Worm (Caenorhabditis elegans): Measurements from ENCODE around the gene H13N06.2.

Gene H13N06.2

DNA sequence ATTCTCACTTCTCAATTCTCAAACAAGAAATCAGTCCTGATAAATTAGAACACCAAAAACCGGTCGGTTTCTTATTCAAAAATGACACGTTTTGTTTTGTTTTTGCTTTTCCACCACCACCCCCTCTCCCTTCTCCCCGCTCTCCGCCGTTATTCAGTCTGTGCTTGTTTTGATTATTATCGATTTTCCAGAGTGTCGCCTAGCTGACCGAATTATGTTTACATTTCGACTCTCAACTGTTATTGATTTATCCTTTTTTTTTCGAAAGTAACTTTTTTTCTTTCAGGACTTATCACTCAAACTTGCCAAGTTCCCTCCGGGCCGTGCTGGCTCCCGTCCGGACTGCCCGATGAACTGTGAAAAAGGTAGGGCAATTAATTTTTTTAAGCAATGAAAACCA lies 5.4 kb downstream of the H13N06.2 start, which contains the start of gene gob-1:
gob-1 (plus strand) TSS at position 281 of the 400 bp plus-strand sequence.
- no peak for TF ChIP-seq hnd-1 (tag; optimal IDR thresholded peaks at IDR 0.05)
- TF ChIP-seq scrt-1 (GFP tag; IDR thresholded peaks at IDR 0.05) = no peak
- TF ChIP-seq ets-7 (tag; optimal IDR thresholded peaks at IDR 0.05) = no peak

DNA sequence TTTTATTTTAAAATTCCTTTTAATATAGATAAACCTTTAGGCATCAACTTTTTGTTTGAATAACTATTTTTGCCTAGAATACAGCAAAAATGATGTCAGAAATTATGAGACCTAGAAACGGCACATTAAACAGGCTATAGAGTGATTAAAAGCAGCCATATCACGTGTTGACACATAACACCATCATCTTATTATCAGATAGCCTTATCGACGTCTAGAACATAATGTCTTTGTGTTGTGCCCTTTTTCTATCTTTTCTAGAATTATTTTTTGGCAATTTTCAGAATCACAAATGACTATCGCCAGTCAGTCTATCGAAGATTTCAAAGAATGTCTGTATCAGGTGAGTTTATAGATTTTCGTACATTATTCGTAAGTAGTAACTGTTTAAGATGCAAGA lies 6.2 kb downstream of the H13N06.2 start:
- no peak for TF ChIP-seq scrt-1 (GFP tag; IDR thresholded peaks at IDR 0.05)
- no peak for TF ChIP-seq aly-1 (tag; optimal IDR thresholded peaks at IDR 0.05)
- TF ChIP-seq sea-1 (GFP tag; conservative IDR thresholded peaks at IDR 0.05) = no peak
- TF ChIP-seq hmbx-1 (tag; optimal IDR thresholded peaks at IDR 0.05) = no peak
- no peak for TF ChIP-seq ets-7 (tag; optimal IDR thresholded peaks at IDR 0.05)
- TF ChIP-seq hnd-1 (tag; optimal IDR thresholded peaks at IDR 0.05) = no peak
- no peak for TF ChIP-seq ceh-13 (GFP tag; optimal IDR thresholded peaks at IDR 0.05)
- TF ChIP-seq tra-4 (tag; optimal IDR thresholded peaks at IDR 0.05) = no peak

DNA sequence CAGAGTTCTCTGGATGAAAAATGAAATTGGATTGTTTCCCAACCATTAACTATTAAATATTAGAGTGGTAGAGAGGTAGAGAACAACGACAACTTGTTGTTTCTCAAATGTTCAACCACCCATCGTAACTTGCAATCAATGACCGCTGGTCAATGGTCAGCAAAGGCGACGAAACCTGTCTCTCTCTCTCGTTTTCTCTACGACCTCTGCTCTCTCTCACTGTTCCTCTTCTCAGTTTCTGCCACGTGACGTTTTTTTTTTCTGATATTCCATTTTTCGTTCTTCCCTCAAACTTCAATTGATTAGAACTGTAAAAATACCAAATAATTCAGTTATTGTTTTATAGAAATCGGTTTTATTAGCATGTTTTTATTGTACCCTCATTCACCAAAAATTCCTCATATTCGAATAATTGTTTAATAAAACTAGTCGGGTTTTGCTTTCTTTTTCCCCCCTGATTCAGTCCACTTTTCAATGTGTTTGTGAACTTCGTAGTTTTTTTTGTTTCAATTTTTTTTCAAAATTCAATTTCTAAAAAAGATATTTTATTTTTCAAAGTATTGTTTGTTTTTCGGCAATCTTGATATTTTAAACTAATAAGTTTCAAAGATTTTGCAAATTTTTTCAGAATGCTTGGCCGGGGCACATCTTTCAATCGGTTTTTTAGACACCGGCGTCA lies 9.2 kb downstream of the H13N06.2 start, which contains the start of gene suox-1:
suox-1 (plus strand) TSS at position 629 of the 679 bp plus-strand sequence.
- TF ChIP-seq tbx-11 (GFP tag; IDR thresholded peaks at IDR 0.05) = no peak
- TF ChIP-seq tbx-37 (GFP tag; conservative IDR thresholded peaks at IDR 0.05) = no peak
- TF ChIP-seq ama-1 (optimal IDR thresholded peaks at IDR 0.05) = no peak

DNA sequence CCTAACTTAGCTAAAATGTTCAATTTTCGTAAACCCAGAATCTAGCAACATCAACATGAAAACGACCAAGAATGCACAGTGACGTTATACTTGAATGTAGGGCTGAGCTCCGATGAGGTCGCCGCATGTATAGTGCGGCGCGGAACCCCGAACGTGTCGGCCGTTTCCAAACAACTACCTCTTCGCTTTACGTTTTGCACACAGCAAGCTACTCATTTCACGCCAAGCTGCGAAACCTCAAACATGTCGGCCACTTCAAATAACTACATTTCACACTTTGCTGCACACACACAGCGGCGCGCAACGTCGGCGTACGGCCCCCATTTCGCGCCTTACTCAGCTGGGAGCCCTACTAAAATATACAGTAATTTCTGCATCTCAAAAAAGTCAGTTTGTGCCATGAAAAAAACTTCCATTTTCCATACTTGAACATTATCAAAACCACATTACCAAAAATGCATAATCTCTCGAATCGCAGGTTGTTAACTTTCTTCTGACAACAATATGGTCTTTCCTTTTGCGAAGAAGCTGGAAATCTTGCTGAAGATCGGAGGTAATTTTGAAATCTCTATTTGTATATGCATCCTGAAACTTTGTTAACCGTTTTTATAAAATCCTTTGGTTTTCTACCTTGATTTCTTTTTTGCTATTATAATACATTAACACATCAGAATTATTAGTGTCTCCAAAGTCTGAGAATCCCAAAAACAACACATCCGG lies 14.7 kb downstream of the H13N06.2 start, which contains the start of gene H13N06.7:
H13N06.7 (plus strand) TSS at position 670 of the 720 bp plus-strand sequence.
- TF ChIP-seq hnd-1 (tag; optimal IDR thresholded peaks at IDR 0.05) = no peak
- no peak for TF ChIP-seq flt-1 (GFP tag; IDR thresholded peaks at IDR 0.05)
- no peak for TF ChIP-seq pes-1 (GFP tag; IDR thresholded peaks at IDR 0.05)
- no peak for TF ChIP-seq ceh-13 (GFP tag; optimal IDR thresholded peaks at IDR 0.05)
- no peak for TF ChIP-seq B0310.2 (tag; optimal IDR thresholded peaks at IDR 0.05)

DNA sequence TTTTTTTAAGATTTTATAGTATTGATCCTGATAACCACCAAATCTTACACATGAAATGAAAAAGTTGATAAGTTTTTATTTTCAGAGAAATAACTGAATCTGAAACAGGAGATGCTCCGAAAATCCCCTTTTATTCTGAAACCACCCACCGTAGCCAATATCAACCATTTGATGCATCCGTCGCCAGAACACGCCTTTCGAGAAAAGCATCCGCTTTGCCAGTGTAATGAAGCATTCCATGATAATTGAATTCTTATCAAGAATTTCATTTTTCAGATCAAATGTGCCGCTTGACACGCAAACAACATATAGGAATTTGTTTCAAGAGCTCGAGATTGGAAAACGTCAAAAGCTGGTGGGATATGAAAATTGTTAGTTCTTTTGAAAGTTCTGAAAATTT lies 16.9 kb downstream of the H13N06.2 start, which contains the start of gene tbh-1:
tbh-1 (minus strand) TSS at position 101 of the 400 bp plus-strand sequence.
- TF ChIP-seq ama-1 (optimal IDR thresholded peaks at IDR 0.05) (no peak), hmbx-1 (tag; optimal IDR thresholded peaks at IDR 0.05) (no peak)

DNA sequence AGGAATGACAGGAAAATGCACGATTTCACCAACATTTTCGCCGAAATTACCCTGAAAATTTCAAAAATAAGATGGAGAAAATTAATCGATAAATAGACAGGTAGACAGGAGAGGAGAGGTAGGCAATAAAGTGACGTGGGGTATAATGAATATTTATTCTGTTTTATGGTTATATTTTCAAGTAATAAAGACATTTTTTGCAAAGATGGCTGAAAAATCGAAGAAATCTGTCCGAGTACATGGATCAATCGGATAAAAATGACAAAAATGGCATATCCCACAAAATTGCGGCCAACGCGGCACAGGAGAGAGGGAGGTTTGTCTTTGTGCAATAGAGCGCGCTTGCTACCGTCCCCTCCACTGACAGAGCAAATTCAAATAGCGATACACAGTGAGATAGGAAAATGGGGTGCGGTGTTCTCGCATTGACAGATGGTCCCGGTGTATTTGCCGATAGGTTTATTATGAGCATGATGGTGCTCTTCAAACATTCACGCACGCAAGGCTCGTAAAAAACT lies 20.0 kb downstream of the H13N06.2 start, which contains the start of gene zipt-7.2:
zipt-7.2 (minus strand) TSS at position 51 of the 518 bp plus-strand sequence.
- TF ChIP-seq tbx-11 (GFP tag; IDR thresholded peaks at IDR 0.05) (no peak), ceh-36 (tag; optimal IDR thresholded peaks at IDR 0.05) (no peak), hmg-4 (GFP tag; optimal IDR thresholded peaks at IDR 0.05) (peak; percentile 9)

DNA sequence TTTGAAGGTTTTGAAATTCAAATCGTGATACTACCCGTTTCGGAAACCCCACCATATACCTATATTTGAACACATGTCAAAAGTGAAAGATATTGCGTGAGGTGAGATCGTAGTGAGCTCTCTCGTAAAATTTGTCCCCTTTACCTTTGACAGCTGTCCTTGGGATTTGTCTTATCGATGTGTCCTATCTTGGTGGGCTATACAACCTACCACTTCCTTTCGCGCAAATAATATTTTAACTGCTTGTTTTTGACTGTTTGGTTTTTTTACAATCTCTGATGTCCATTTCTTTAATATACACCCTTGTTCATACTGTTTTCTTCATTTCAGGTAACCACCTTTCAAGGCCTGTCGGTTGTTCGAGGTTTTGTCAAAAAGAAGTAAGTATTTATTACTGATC lies 21.8 kb downstream of the H13N06.2 start, which contains the start of gene eat-20:
eat-20 (plus strand) TSS at position 331 of the 400 bp plus-strand sequence.
- TF ChIP-seq hnd-1 (tag; optimal IDR thresholded peaks at IDR 0.05) = no peak

DNA sequence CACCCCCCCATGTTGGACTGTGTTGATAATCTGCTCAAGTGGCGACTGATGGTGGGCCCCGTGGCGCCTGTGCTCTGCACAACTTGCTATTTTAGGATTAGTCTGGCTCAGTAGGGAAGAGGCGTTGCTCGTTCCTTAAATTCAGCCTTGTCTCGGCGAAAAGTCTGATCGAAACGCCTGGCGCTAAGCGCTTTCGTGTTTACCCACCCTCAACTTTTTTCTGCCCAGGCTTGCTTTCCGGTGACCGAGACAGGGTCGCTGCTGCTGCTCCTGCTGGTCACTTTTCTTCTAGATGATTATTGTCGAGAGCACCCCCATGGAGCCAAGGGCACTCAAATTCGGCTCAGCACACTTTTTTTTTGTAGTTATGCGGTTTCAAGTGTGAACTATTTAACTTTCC lies 26.6 kb downstream of the H13N06.2 start:
- TF ChIP-seq tra-4 (tag; optimal IDR thresholded peaks at IDR 0.05) (no peak), hmg-4 (GFP tag; optimal IDR thresholded peaks at IDR 0.05) (no peak), hnd-1 (tag; optimal IDR thresholded peaks at IDR 0.05) (no peak), pes-1 (GFP tag; IDR thresholded peaks at IDR 0.05) (no peak), hmbx-1 (tag; optimal IDR thresholded peaks at IDR 0.05) (no peak), ets-7 (tag; optimal IDR thresholded peaks at IDR 0.05) (no peak), ama-1 (optimal IDR thresholded peaks at IDR 0.05) (no peak), sea-1 (GFP tag; conservative IDR thresholded peaks at IDR 0.05) (no peak), flt-1 (GFP tag; IDR thresholded peaks at IDR 0.05) (no peak)

DNA sequence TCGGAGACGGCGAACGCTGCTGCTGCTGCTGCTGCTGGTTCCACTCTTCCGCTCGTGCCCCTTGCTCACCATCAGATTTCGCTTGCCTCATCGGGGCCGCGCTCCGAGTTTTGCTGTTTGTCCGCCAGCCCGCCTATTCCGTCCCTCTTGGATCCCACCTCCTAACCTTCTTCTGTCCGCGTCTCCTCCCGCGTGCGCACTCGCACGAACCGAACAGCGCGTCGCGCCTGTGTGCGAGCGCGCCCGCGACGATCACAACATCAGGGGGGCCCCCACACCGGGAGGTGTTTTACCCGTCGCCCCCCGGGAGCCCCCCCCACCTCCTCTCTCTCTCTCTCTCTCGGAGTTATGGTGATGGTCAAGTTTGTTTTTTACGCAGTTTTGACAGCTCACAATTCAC lies 27.9 kb downstream of the H13N06.2 start:
- TF ChIP-seq pes-1 (GFP tag; IDR thresholded peaks at IDR 0.05) = 0 out of 2 replicates have a peak, but pooled peaks have one; percentile 56
- no peak for TF ChIP-seq ama-1 (optimal IDR thresholded peaks at IDR 0.05)
- no peak for TF ChIP-seq B0310.2 (tag; optimal IDR thresholded peaks at IDR 0.05)
- no peak for TF ChIP-seq tra-4 (tag; optimal IDR thresholded peaks at IDR 0.05)

DNA sequence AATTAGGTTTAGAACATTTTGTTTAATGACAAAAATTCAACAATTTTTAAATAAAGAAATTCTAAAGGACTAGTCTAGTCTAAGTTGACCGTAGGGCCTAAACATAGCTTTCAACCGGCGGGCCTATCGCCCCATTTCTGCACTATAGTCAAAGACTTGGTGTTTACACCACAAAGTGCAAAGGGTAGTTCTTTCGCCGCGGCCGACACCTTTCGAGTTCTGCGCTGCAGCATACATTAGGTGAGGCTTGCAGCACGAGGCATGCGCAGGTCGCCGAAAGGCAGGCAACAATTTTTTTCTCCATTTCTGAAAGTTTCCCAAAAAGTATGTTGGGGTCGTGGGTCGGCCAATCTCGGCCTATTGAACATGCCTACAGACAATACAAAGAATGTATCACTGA lies 40.6 kb downstream of the H13N06.2 start:
- TF ChIP-seq tbx-37 (GFP tag; conservative IDR thresholded peaks at IDR 0.05) = no peak
- no peak for TF ChIP-seq flt-1 (GFP tag; IDR thresholded peaks at IDR 0.05)
- no peak for TF ChIP-seq tbx-11 (GFP tag; IDR thresholded peaks at IDR 0.05)
- no peak for TF ChIP-seq pes-1 (GFP tag; IDR thresholded peaks at IDR 0.05)
- TF ChIP-seq B0310.2 (tag; optimal IDR thresholded peaks at IDR 0.05) = no peak
- no peak for TF ChIP-seq ceh-13 (GFP tag; optimal IDR thresholded peaks at IDR 0.05)
- TF ChIP-seq ama-1 (optimal IDR thresholded peaks at IDR 0.05) = no peak
- TF ChIP-seq F13C5.2 (tag; optimal IDR thresholded peaks at IDR 0.05) = no peak
- no peak for TF ChIP-seq scrt-1 (GFP tag; IDR thresholded peaks at IDR 0.05)
- no peak for TF ChIP-seq hnd-1 (tag; optimal IDR thresholded peaks at IDR 0.05)
- no peak for TF ChIP-seq hmg-4 (GFP tag; optimal IDR thresholded peaks at IDR 0.05)
- no peak for TF ChIP-seq aly-1 (tag; optimal IDR thresholded peaks at IDR 0.05)
- no peak for TF ChIP-seq ets-7 (tag; optimal IDR thresholded peaks at IDR 0.05)
- TF ChIP-seq hmbx-1 (tag; optimal IDR thresholded peaks at IDR 0.05) = no peak
- TF ChIP-seq tra-4 (tag; optimal IDR thresholded peaks at IDR 0.05) = no peak
- no peak for TF ChIP-seq sea-1 (GFP tag; conservative IDR thresholded peaks at IDR 0.05)
- no peak for TF ChIP-seq ceh-36 (tag; optimal IDR thresholded peaks at IDR 0.05)

All from whole organism, early embryonic.